Worm (Caenorhabditis elegans) whole organism, mixed stage, embryonic: ENCODE data around the gene ymel-1.

Source experiments
- lin-13 ChIP-seq: fragments of 150-350 bp; optimal IDR thresholded peaks from 2 replicates; lab custom pipeline; 2014; ENCODE audit warnings: missing biosample characterization, missing genetic modification characterization
- mep-1 ChIP-seq: fragments of 150-350 bp; optimal IDR thresholded peaks from 2 replicates; lab custom pipeline; 2017; ENCODE audit warnings: missing biosample characterization, missing genetic modification reagents, missing genetic modification characterization, inconsistent platforms

DNA sequence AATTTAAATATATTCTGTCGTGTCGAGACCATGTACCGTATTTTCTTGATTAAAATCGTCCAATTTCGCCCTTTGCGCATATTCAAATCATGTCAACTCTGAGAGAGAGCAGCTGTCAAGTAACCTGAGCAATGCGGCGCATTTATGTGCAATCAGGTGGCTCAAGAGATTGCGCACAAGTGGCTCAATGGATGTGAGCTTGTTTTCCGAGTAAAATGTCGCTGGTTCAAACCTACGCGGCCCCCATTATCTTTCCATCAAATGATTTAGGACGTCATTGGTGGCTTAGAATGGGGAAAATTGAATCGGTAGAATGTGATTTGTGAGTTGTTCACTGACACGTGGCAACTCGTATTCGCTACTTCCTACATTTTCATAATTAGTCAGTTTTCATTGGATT, 16.2 kb downstream of the ymel-1 start:
- no peak for TF ChIP-seq mep-1 (tag; lab: Kevin White, UChicago)
- peak; percentile 50 for TF ChIP-seq lin-13
